Worm (Caenorhabditis elegans) whole organism, L2 larva: ENCODE data around the gene Y57A10A.8.
"Not testable (repeated sequence)": the region's sequence is repeated elsewhere in the genome, so short reads cannot be mapped to it uniquely, and the experiment has no call there.

Experiments
- C34F6.9 ChIP-seq: fragments of 150-350 bp; optimal IDR thresholded peaks from 2 replicates; lab custom pipeline; 2014; ENCODE audit warnings: missing biosample characterization, missing genetic modification characterization
- F13H6.1 ChIP-seq: sonication (generic microtip); optimal IDR thresholded peaks from 2 replicates; lab custom pipeline; 2016; ENCODE audit warnings: missing genetic modification characterization, missing compliant biosample characterization
- R02D3.7 ChIP-seq: fragments of 150-350 bp; optimal IDR thresholded peaks from 2 replicates; lab custom pipeline; 2014; ENCODE audit warnings: missing biosample characterization, missing genetic modification characterization
- Y55F3AM.14 ChIP-seq: fragments of 200-800 bp; sonication (Bioruptor generic); optimal IDR thresholded peaks from 2 replicates; lab custom pipeline; 2018; ENCODE audit warnings: mild to moderate bottlenecking, missing genetic modification characterization, missing compliant biosample characterization
- ZK546.5 ChIP-seq: sonication (generic microtip); optimal IDR thresholded peaks from 2 replicates; lab custom pipeline; 2017; ENCODE audit warnings: missing biosample characterization, missing genetic modification characterization
- alr-1 ChIP-seq: fragments of 150-350 bp; optimal IDR thresholded peaks from 2 replicates; lab custom pipeline; 2014; ENCODE audit warnings: missing biosample characterization, missing genetic modification characterization
- aly-2 ChIP-seq: fragments of 150-350 bp; optimal IDR thresholded peaks from 2 replicates; lab custom pipeline; 2014; ENCODE audit warnings: missing biosample characterization, missing genetic modification characterization
- blmp-1 ChIP-seq: sonication (generic microtip); optimal IDR thresholded peaks from 2 replicates; lab custom pipeline; 2017; ENCODE audit warnings: missing genetic modification characterization, mild to moderate bottlenecking, missing compliant biosample characterization, antibody characterized with exemption, moderate library complexity; ENCODE audit not compliant: insufficient read depth
- ceh-16 ChIP-seq: fragments of 150-350 bp; optimal IDR thresholded peaks from 2 replicates; lab custom pipeline; 2014; ENCODE audit warnings: missing biosample characterization, missing genetic modification characterization
- ceh-82 ChIP-seq: fragments of 150-350 bp; optimal IDR thresholded peaks from 2 replicates; lab custom pipeline; 2014; ENCODE audit warnings: missing biosample characterization, missing genetic modification characterization
- crh-2 ChIP-seq: sonication (generic microtip); optimal IDR thresholded peaks from 2 replicates; lab custom pipeline; 2017; ENCODE audit warnings: missing biosample characterization, missing genetic modification characterization
- dmd-4 ChIP-seq: sonication (generic microtip); optimal IDR thresholded peaks from 2 replicates; lab custom pipeline; 2017; ENCODE audit warnings: missing biosample characterization, missing genetic modification characterization
- egl-27 ChIP-seq: sonication (generic microtip); optimal IDR thresholded peaks from 3 replicates; lab custom pipeline; 2017; ENCODE audit warnings: missing biosample characterization, missing genetic modification reagents, missing genetic modification characterization
- elt-1 ChIP-seq: fragments of 150-350 bp; optimal IDR thresholded peaks from 2 replicates; lab custom pipeline; 2014; ENCODE audit warnings: missing biosample characterization, missing genetic modification characterization
- fos-1 ChIP-seq: fragments of 150-350 bp; optimal IDR thresholded peaks from 2 replicates; lab custom pipeline; 2014; ENCODE audit warnings: missing biosample characterization, missing genetic modification characterization
- gmeb-1 ChIP-seq: fragments of 150-350 bp; optimal IDR thresholded peaks from 2 replicates; lab custom pipeline; 2014; ENCODE audit warnings: missing biosample characterization, missing genetic modification characterization
- lin-11 ChIP-seq: fragments of 150-350 bp; sonication (generic microtip); optimal IDR thresholded peaks from 2 replicates; lab custom pipeline; 2014; ENCODE audit warnings: missing biosample characterization, missing genetic modification characterization, inconsistent platforms, mixed read lengths
- lin-39 ChIP-seq: fragments of 150-350 bp; optimal IDR thresholded peaks from 2 replicates; lab custom pipeline; 2014; ENCODE audit warnings: missing biosample characterization, missing genetic modification reagents, missing genetic modification characterization
- mab-5 ChIP-seq: fragments of 150-350 bp; optimal IDR thresholded peaks from 2 replicates; lab custom pipeline; 2014; ENCODE audit warnings: missing biosample characterization, missing genetic modification characterization
- mdl-1 ChIP-seq, 2 experiments: fragments of 150-350 bp in 1 of 2; sonication (generic microtip) in 1 of 2; optimal IDR thresholded peaks; 2 replicates each; lab custom pipeline; 2017; ENCODE audit warnings: missing biosample characterization in 2 of 2, missing genetic modification characterization in 2 of 2
- nhr-10 ChIP-seq: sonication (generic microtip); optimal IDR thresholded peaks from 2 replicates; lab custom pipeline; 2017; ENCODE audit warnings: missing biosample characterization, missing genetic modification characterization
- nhr-11 ChIP-seq: fragments of 150-350 bp; optimal IDR thresholded peaks from 2 replicates; lab custom pipeline; 2014; ENCODE audit warnings: missing biosample characterization, missing genetic modification characterization
- nhr-129 ChIP-seq: fragments of 150-350 bp; optimal IDR thresholded peaks from 2 replicates; lab custom pipeline; 2014; ENCODE audit warnings: missing biosample characterization, missing genetic modification characterization
- nhr-23 ChIP-seq: fragments of 150-350 bp; optimal IDR thresholded peaks from 2 replicates; lab custom pipeline; 2014; ENCODE audit warnings: missing biosample characterization, missing genetic modification reagents, missing genetic modification characterization
- nhr-25 ChIP-seq: fragments of 150-350 bp; sonication (generic microtip); optimal IDR thresholded peaks from 3 replicates; lab custom pipeline; 2014; ENCODE audit warnings: missing biosample characterization, missing genetic modification characterization
- peb-1 ChIP-seq: fragments of 150-350 bp; optimal IDR thresholded peaks from 2 replicates; lab custom pipeline; 2014; ENCODE audit warnings: missing biosample characterization, missing genetic modification characterization
- sem-4 ChIP-seq: fragments of 150-350 bp; optimal IDR thresholded peaks from 2 replicates; lab custom pipeline; 2014; ENCODE audit warnings: missing biosample characterization, missing genetic modification reagents, missing genetic modification characterization
- sma-3 ChIP-seq: sonication (generic microtip); optimal IDR thresholded peaks from 2 replicates; lab custom pipeline; 2016; ENCODE audit warnings: missing genetic modification reagents, missing genetic modification characterization, missing compliant biosample characterization
- unc-39 ChIP-seq: fragments of 150-350 bp; optimal IDR thresholded peaks from 2 replicates; lab custom pipeline; 2014; ENCODE audit warnings: missing biosample characterization, missing genetic modification characterization
- unc-55 ChIP-seq: fragments of 150-350 bp; sonication (generic microtip); optimal IDR thresholded peaks from 3 replicates; lab custom pipeline; 2014; ENCODE audit warnings: missing biosample characterization, missing genetic modification reagents, missing genetic modification characterization
- ztf-11 ChIP-seq: sonication (generic microtip); optimal IDR thresholded peaks from 2 replicates; lab custom pipeline; 2017; ENCODE audit warnings: missing biosample characterization, missing genetic modification characterization

Y57A10A.8 gene

ce11 chrII:12150227-12150626 lies 14.4 kb upstream of the Y57A10A.8 start:
- TF ChIP-seq sma-3 (no peak), nhr-23 (no peak), egl-27 (tag; lab: Kevin White, UChicago) (no peak), ceh-16 (tag; lab: Kevin White, UChicago) (no peak), blmp-1 (tag; lab: Kevin White, UChicago) (no peak), sem-4 (tag; lab: Kevin White, UChicago) (no peak), mab-5 (no peak), nhr-10 (no peak), ZK546.5 (tag; lab: Kevin White, UChicago) (no peak), alr-1 (no peak), R02D3.7 (tag; lab: Kevin White, UChicago) (no peak), ztf-11 (tag; lab: Kevin White, UChicago) (no peak), lin-39 (tag; lab: Kevin White, UChicago) (no peak), mdl-1 (tag; optimal IDR thresholded peaks at IDR 0.05; lab: Kevin White, UChicago) (no peak), crh-2 (tag; lab: Kevin White, UChicago) (no peak)
- TF ChIP-seq, all 48 proteins: peak for 0

ce11 chrII:12151640-12152039 lies 13.0 kb upstream of the Y57A10A.8 start, which contains the start of gene Y57A10A.4:
Y57A10A.4 (plus strand) TSS chrII:12151940.
- not testable (repeated sequence) for TF ChIP-seq sma-3; nhr-25 (tag; lab: Kevin White, UChicago); gmeb-1

ce11 chrII:12154186-12154585 lies 10.5 kb upstream of the Y57A10A.8 start, which contains the start of gene Y57A10A.5:
Y57A10A.5 (plus strand) TSS chrII:12154486.
- TF ChIP-seq nhr-10; R02D3.7 (tag; lab: Kevin White, UChicago); Y55F3AM.14 (GFP tag; lab: Kevin White, UChicago): not testable (repeated sequence)

ce11 chrII:12162997-12163396 lies 1.6 kb upstream of the Y57A10A.8 start:
- TF ChIP-seq lin-11 (tag; lab: Kevin White, UChicago) (no peak), mdl-1 (tag; optimal IDR thresholded peaks at IDR 0.05; lab: Kevin White, UChicago) (no peak), F13H6.1 (tag; lab: Kevin White, UChicago) (no peak), unc-55 (peak; percentile 17), C34F6.9 (peak; percentile 39), aly-2 (no peak)

ce11 chrII:12169487-12170128 lies 5.0 kb downstream of the Y57A10A.8 start:
- TF ChIP-seq ztf-11 (tag; lab: Kevin White, UChicago) (no peak), lin-11 (tag; lab: Kevin White, UChicago) (no peak), R02D3.7 (tag; lab: Kevin White, UChicago) (no peak), ceh-82 (no peak), nhr-129 (no peak), blmp-1 (tag; lab: Kevin White, UChicago) (no peak), F13H6.1 (tag; lab: Kevin White, UChicago) (no peak), dmd-4 (tag; lab: Kevin White, UChicago) (no peak)
- TF ChIP-seq, all 48 proteins: peak for 0

- TF ChIP-seq peb-1 (tag; lab: Kevin White, UChicago) (no peak), elt-1 (tag; lab: Kevin White, UChicago) (no peak), nhr-11 (tag; lab: Kevin White, UChicago) (no peak), sem-4 (tag; lab: Kevin White, UChicago) (no peak)
- TF ChIP-seq, all 48 proteins: peak for 0
Observed at ce11 chrII:12172273-12172672, 7.6 kb downstream of the Y57A10A.8 start, which contains the start of gene rol-1. rol-1 (plus strand) TSS chrII:12172573.

- TF ChIP-seq mdl-1 (tag; optimal IDR thresholded peaks at IDR 0.05; lab: Kevin White, UChicago) (no peak), alr-1 (no peak), fos-1 (tag; lab: Kevin White, UChicago) (no peak), unc-39 (tag; lab: Kevin White, UChicago) (no peak)
Observed at ce11 chrII:12175398-12175797, 10.8 kb downstream of the Y57A10A.8 start.
